Worm (Caenorhabditis elegans) whole organism, midembryonic: Measurements from ENCODE around the gene srw-72.
"Not testable (repeated sequence)": the region's sequence is repeated elsewhere in the genome, so short reads cannot be mapped to it uniquely, and the experiment has no call there.

Experiments
- T22C8.4 ChIP-seq: fragments of 200-800 bp; sonication (Bioruptor generic); IDR thresholded peaks from 2 replicates; pipeline ENCODE4 v1.3.6; 2022; ENCODE audit warnings: missing genetic modification characterization, missing compliant biosample characterization
- cog-1 ChIP-seq: sonication (generic microtip); optimal IDR thresholded peaks from 2 replicates; lab custom pipeline; 2016; ENCODE audit warnings: missing genetic modification characterization, missing compliant biosample characterization
- flt-1 ChIP-seq: fragments of 200-800 bp; sonication (Bioruptor generic); IDR thresholded peaks from 2 replicates; pipeline ENCODE4 v1.3.6; 2022; ENCODE audit warnings: missing genetic modification characterization, missing compliant biosample characterization
- klf-2 ChIP-seq: fragments of 200-800 bp; sonication (Bioruptor generic); conservative IDR thresholded peaks from 2 replicates; pipeline ENCODE4 v1.3.6; 2022; ENCODE audit warnings: missing genetic modification reagents, missing genetic modification characterization, missing compliant biosample characterization
- med-1 ChIP-seq: sonication (generic microtip); optimal IDR thresholded peaks from 2 replicates; lab custom pipeline; 2017; ENCODE audit warnings: missing genetic modification characterization, mild to moderate bottlenecking, missing compliant biosample characterization, antibody characterized with exemption, missing genetic modification reagents; ENCODE audit not compliant: insufficient read depth
- ref-1 ChIP-seq: fragments of 200-800 bp; sonication (Bioruptor generic); conservative IDR thresholded peaks from 2 replicates; pipeline ENCODE4 v1.3.6; 2022; ENCODE audit warnings: missing genetic modification reagents, missing genetic modification characterization, missing compliant biosample characterization
- tab-1 ChIP-seq: fragments of 200-800 bp; sonication (Bioruptor generic); IDR thresholded peaks from 2 replicates; pipeline ENCODE4 v1.3.6; 2022; ENCODE audit warnings: missing genetic modification characterization, missing compliant biosample characterization
- ztf-23 ChIP-seq: fragments of 200-800 bp; sonication (Bioruptor generic); IDR thresholded peaks from 2 replicates; pipeline ENCODE4 v1.3.6; 2022; ENCODE audit warnings: missing genetic modification reagents, missing genetic modification characterization, missing compliant biosample characterization
- ztf-29 ChIP-seq: fragments of 200-800 bp; sonication (Bioruptor generic); IDR thresholded peaks from 2 replicates; pipeline ENCODE4 v1.3.6; 2022; ENCODE audit warnings: missing genetic modification reagents, missing genetic modification characterization, missing compliant biosample characterization

Gene srw-72

ce11 chrV:17466751-17467150 is at the start of gene srw-72:
srw-72 (plus strand) TSS chrV:17467051.
- TF ChIP-seq ztf-23 (GFP tag; lab: Robert Waterston, UW) = no peak
- TF ChIP-seq ref-1 = no peak
- no peak for TF ChIP-seq T22C8.4

ce11 chrV:17429262-17429661 is 37.6 kb upstream of the srw-72 start:
- TF ChIP-seq T22C8.4 (no peak), flt-1 (GFP tag; lab: Robert Waterston, UW) (no peak), ref-1 (no peak), cog-1 (tag; lab: Kevin White, UChicago) (no peak), ztf-29 (GFP tag; lab: Robert Waterston, UW) (no peak), tab-1 (GFP tag; lab: Robert Waterston, UW) (no peak), ztf-23 (GFP tag; lab: Robert Waterston, UW) (no peak)

- no peak for TF ChIP-seq cog-1 (tag; lab: Kevin White, UChicago)
- TF ChIP-seq med-1 (GFP tag; lab: Kevin White, UChicago) = no peak
- TF ChIP-seq tab-1 (GFP tag; lab: Robert Waterston, UW) = no peak
- TF ChIP-seq ztf-29 (GFP tag; lab: Robert Waterston, UW) = no peak
- no peak for TF ChIP-seq ztf-23 (GFP tag; lab: Robert Waterston, UW)
- TF ChIP-seq flt-1 (GFP tag; lab: Robert Waterston, UW) = no peak
- no peak for TF ChIP-seq T22C8.4
- TF ChIP-seq klf-2 (GFP tag; lab: Robert Waterston, UW) = no peak
- TF ChIP-seq ref-1 = no peak
These were observed 36.8 kb upstream of the srw-72 start, which contains the start of gene T27C5.10 for ce11 chrV:17430066-17430465. T27C5.10 (minus strand) TSS chrV:17430166.

- no peak for TF ChIP-seq T22C8.4
These were observed 35.9 kb upstream of the srw-72 start, which contains the start of gene srbc-27 for ce11 chrV:17430903-17431302. srbc-27 (plus strand) TSS chrV:17431203.

ce11 chrV:17436492-17436891 is 30.4 kb upstream of the srw-72 start, which contains the start of gene F20E11.18:
F20E11.18 (minus strand) TSS chrV:17436592.
- TF ChIP-seq T22C8.4 (no peak), ztf-29 (GFP tag; lab: Robert Waterston, UW) (no peak), ref-1 (no peak), flt-1 (GFP tag; lab: Robert Waterston, UW) (no peak), klf-2 (GFP tag; lab: Robert Waterston, UW) (no peak), cog-1 (tag; lab: Kevin White, UChicago) (no peak), tab-1 (GFP tag; lab: Robert Waterston, UW) (no peak), med-1 (GFP tag; lab: Kevin White, UChicago) (no peak), ztf-23 (GFP tag; lab: Robert Waterston, UW) (no peak)

ce11 chrV:17438317-17438716 is 28.5 kb upstream of the srw-72 start, which contains the start of gene srsx-2:
srsx-2 (minus strand) TSS chrV:17438417.
- TF ChIP-seq ztf-23 (GFP tag; lab: Robert Waterston, UW) = no peak
- no peak for TF ChIP-seq tab-1 (GFP tag; lab: Robert Waterston, UW)
- TF ChIP-seq ztf-29 (GFP tag; lab: Robert Waterston, UW) = no peak
- TF ChIP-seq T22C8.4 = no peak
- TF ChIP-seq flt-1 (GFP tag; lab: Robert Waterston, UW) = no peak
- no peak for TF ChIP-seq ref-1
- TF ChIP-seq klf-2 (GFP tag; lab: Robert Waterston, UW) = no peak
- TF ChIP-seq cog-1 (tag; lab: Kevin White, UChicago) = no peak
- TF ChIP-seq med-1 (GFP tag; lab: Kevin White, UChicago) = no peak

ce11 chrV:17439406-17439805 is 27.4 kb upstream of the srw-72 start, which contains the start of gene srh-154:
srh-154 (plus strand) TSS chrV:17439706.
- no peak for TF ChIP-seq flt-1 (GFP tag; lab: Robert Waterston, UW)
- no peak for TF ChIP-seq ref-1
- no peak for TF ChIP-seq tab-1 (GFP tag; lab: Robert Waterston, UW)
- no peak for TF ChIP-seq cog-1 (tag; lab: Kevin White, UChicago)
- TF ChIP-seq ztf-29 (GFP tag; lab: Robert Waterston, UW) = no peak
- TF ChIP-seq T22C8.4 = no peak
- no peak for TF ChIP-seq klf-2 (GFP tag; lab: Robert Waterston, UW)
- TF ChIP-seq ztf-23 (GFP tag; lab: Robert Waterston, UW) = no peak
- no peak for TF ChIP-seq med-1 (GFP tag; lab: Kevin White, UChicago)

- TF ChIP-seq klf-2 (GFP tag; lab: Robert Waterston, UW) (no peak), ztf-29 (GFP tag; lab: Robert Waterston, UW) (no peak), med-1 (GFP tag; lab: Kevin White, UChicago) (no peak), ztf-23 (GFP tag; lab: Robert Waterston, UW) (no peak), cog-1 (tag; lab: Kevin White, UChicago) (no peak), flt-1 (GFP tag; lab: Robert Waterston, UW) (no peak), T22C8.4 (no peak), ref-1 (no peak), tab-1 (GFP tag; lab: Robert Waterston, UW) (no peak)
These were observed 17.0 kb upstream of the srw-72 start for ce11 chrV:17449836-17450235.

- TF ChIP-seq flt-1 (GFP tag; lab: Robert Waterston, UW); ztf-29 (GFP tag; lab: Robert Waterston, UW); cog-1 (tag; lab: Kevin White, UChicago): not testable (repeated sequence)
These were observed 10.7 kb upstream of the srw-72 start, which contains the start of gene srh-203 for ce11 chrV:17456197-17456596. srh-203 (minus strand) TSS chrV:17456297.

- no peak for TF ChIP-seq flt-1 (GFP tag; lab: Robert Waterston, UW)
These were observed 8.8 kb upstream of the srw-72 start, which contains the start of gene str-200 for ce11 chrV:17458069-17458468. str-200 (minus strand) TSS chrV:17458169.
